Fruit fly (Drosophila melanogaster) Kc167 (cell line): ENCODE results near the gene CG4278.

Source experiments
- Myc ChIP-seq: fragments of >200 bp; optimal IDR thresholded peaks from 2 replicates; lab custom pipeline; 2017; ENCODE audit warnings: missing external identifiers
- Sin3A ChIP-seq: fragments of >200 bp; optimal IDR thresholded peaks from 2 replicates; lab custom pipeline; 2018; ENCODE audit warnings: missing external identifiers
- h ChIP-seq: fragments of >200 bp; optimal IDR thresholded peaks from 3 replicates; lab custom pipeline; 2018; ENCODE audit warnings: missing external identifiers
- insv ChIP-seq: fragments of >200 bp; optimal IDR thresholded peaks from 3 replicates; lab custom pipeline; 2018; ENCODE audit warnings: missing external identifiers
- psq ChIP-seq: fragments of >200 bp; optimal IDR thresholded peaks from 2 replicates; lab custom pipeline; 2017; ENCODE audit warnings: missing external identifiers
- ttk ChIP-seq: sonication (Bioruptor generic); optimal IDR thresholded peaks from 2 replicates; lab custom pipeline; 2017; ENCODE audit warnings: missing external identifiers

The CG4278 gene

dm6 chr2L:16329625-16330024 lies 2.8 kb downstream of the CG4278 start, which contains the start of gene CG4440:
CG4440 (plus strand) TSS chr2L:16329925.
- TF ChIP-seq Myc (lab: Kevin White, UChicago): no peak
- TF ChIP-seq h (lab: Kevin White, UChicago): no peak
- no peak for TF ChIP-seq Sin3A (lab: Kevin White, UChicago)
- TF ChIP-seq psq (lab: Kevin White, UChicago): no peak
- no peak for TF ChIP-seq ttk
- TF ChIP-seq insv: no peak

- TF ChIP-seq Sin3A (lab: Kevin White, UChicago) (no peak), ttk (no peak), Myc (lab: Kevin White, UChicago) (no peak), insv (no peak), psq (lab: Kevin White, UChicago) (no peak), h (lab: Kevin White, UChicago) (no peak)
Measured at dm6 chr2L:16337785-16338184, 10.9 kb downstream of the CG4278 start, which contains the start of gene CG31817. CG31817 (minus strand) TSS chr2L:16337885.

dm6 chr2L:16340268-16340667 lies 13.4 kb downstream of the CG4278 start, which contains the start of gene CG42266:
CG42266 (minus strand) TSS chr2L:16340368.
- no peak for TF ChIP-seq psq (lab: Kevin White, UChicago)
- no peak for TF ChIP-seq Sin3A (lab: Kevin White, UChicago)
- no peak for TF ChIP-seq ttk
- TF ChIP-seq insv: no peak
- no peak for TF ChIP-seq h (lab: Kevin White, UChicago)

- TF ChIP-seq h (lab: Kevin White, UChicago) (no peak), ttk (no peak), insv (no peak), Sin3A (lab: Kevin White, UChicago) (no peak), Myc (lab: Kevin White, UChicago) (no peak), psq (lab: Kevin White, UChicago) (no peak)
Measured at dm6 chr2L:16342224-16342623, 15.4 kb downstream of the CG4278 start, which contains the start of gene CG44405. CG44405 (minus strand) TSS chr2L:16342324.

dm6 chr2L:16350160-16350633 lies 23.3 kb downstream of the CG4278 start:
- TF ChIP-seq Sin3A (lab: Kevin White, UChicago) (no peak), psq (lab: Kevin White, UChicago) (peak; percentile 25), Myc (lab: Kevin White, UChicago) (no peak)

- TF ChIP-seq psq (lab: Kevin White, UChicago): peak; percentile 99
- TF ChIP-seq Myc (lab: Kevin White, UChicago): no peak
Measured at dm6 chr2L:16350742-16351568, 24.1 kb downstream of the CG4278 start.

- TF ChIP-seq Myc (lab: Kevin White, UChicago): no peak
- no peak for TF ChIP-seq ttk
- TF ChIP-seq insv: no peak
- TF ChIP-seq h (lab: Kevin White, UChicago): no peak
- peak; percentile 87 for TF ChIP-seq psq (lab: Kevin White, UChicago)
Measured at dm6 chr2L:16351805-16352584, 25.1 kb downstream of the CG4278 start.

dm6 chr2L:16352585-16353580 lies 26.0 kb downstream of the CG4278 start, which contains the start of the genes Hyls1, chif and CG4455:
Hyls1 (minus strand) TSS chr2L:16352628.
chif (minus strand) TSS chr2L:16352628.
CG4455 (plus strand) TSS chr2L:16352934.
- no peak for TF ChIP-seq h (lab: Kevin White, UChicago)
- TF ChIP-seq Sin3A (lab: Kevin White, UChicago): no peak
- TF ChIP-seq insv: no peak
- TF ChIP-seq Myc (lab: Kevin White, UChicago): no peak
- no peak for TF ChIP-seq psq (lab: Kevin White, UChicago)
- no peak for TF ChIP-seq ttk

- TF ChIP-seq Myc (lab: Kevin White, UChicago) (no peak), h (lab: Kevin White, UChicago) (no peak), Sin3A (lab: Kevin White, UChicago) (no peak)
Measured at dm6 chr2L:16353765-16354164, 26.9 kb downstream of the CG4278 start.

dm6 chr2L:16356249-16357025 lies 29.6 kb downstream of the CG4278 start, which contains the start of gene CaBP1:
CaBP1 (minus strand) TSS chr2L:16356735.
- TF ChIP-seq h (lab: Kevin White, UChicago): no peak
- TF ChIP-seq insv: no peak
- TF ChIP-seq ttk: no peak
- TF ChIP-seq Myc (lab: Kevin White, UChicago): no peak
- TF ChIP-seq Sin3A (lab: Kevin White, UChicago): no peak
- no peak for TF ChIP-seq psq (lab: Kevin White, UChicago)
